Worm (Caenorhabditis elegans): ENCODE data around the gene lgc-58.

Gene lgc-58

DNA sequence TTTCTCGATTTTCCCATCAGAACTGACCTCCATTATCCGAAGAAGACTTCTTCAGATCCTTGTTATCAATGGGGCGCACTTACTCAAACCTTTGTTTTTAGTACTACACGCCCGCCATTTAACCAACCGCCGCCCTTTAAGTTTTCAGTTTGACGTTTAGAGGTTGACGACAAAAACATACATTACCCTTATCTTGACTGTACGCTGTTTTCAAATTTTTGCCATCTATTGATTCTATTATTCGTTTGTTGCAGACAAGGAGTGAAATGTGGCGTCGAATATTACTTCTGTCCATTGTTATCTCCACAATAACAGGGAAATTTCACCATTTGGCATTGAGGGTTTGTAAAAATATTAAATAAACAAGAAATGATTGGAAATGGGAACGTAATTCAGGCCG, 17.7 kb downstream of the lgc-58 start, which contains the start of gene C15H9.5 (continued):
- TF ChIP-seq pha-4 (GFP tag; IDR thresholded peaks at IDR 0.05): no peak
- TF ChIP-seq pha-4 (tag; optimal IDR thresholded peaks at IDR 0.05): no peak
- TF ChIP-seq tra-1 (GFP tag; IDR thresholded peaks at IDR 0.05): no peak
- no peak for TF ChIP-seq arid-1 (GFP tag; conservative IDR thresholded peaks at IDR 0.05)
- TF ChIP-seq unc-130 (GFP tag; optimal IDR thresholded peaks at IDR 0.05): no peak
- no peak for TF ChIP-seq egl-43 (GFP tag; IDR thresholded peaks at IDR 0.05)
- TF ChIP-seq F49E8.2 (tag; optimal IDR thresholded peaks at IDR 0.05; ENCODE audit: borderline replicate concordance): no peak
- TF ChIP-seq daf-8 (GFP tag; IDR thresholded peaks at IDR 0.05): no peak
- TF ChIP-seq nhr-28 (tag; optimal IDR thresholded peaks at IDR 0.05): peak; percentile 33
- TF ChIP-seq cey-2 (tag; optimal IDR thresholded peaks at IDR 0.05; ENCODE audit: borderline replicate concordance, insufficient read depth): no peak
- TF ChIP-seq lsy-2 (tag; optimal IDR thresholded peaks at IDR 0.05): peak in 1 of 2 experiments; percentile 27
- TF ChIP-seq T26A8.4 (GFP tag; IDR thresholded peaks at IDR 0.05): peak; percentile 48; the same call in 1 of the 2 replicates
- peak; percentile 12 for TF ChIP-seq mep-1 (tag; optimal IDR thresholded peaks at IDR 0.05)
- no peak for TF ChIP-seq saeg-2 (GFP tag; IDR thresholded peaks at IDR 0.05)
- TF ChIP-seq ces-1 (GFP tag; optimal IDR thresholded peaks at IDR 0.05): no peak
- TF ChIP-seq nhr-77 (tag; optimal IDR thresholded peaks at IDR 0.05): no peak
- TF ChIP-seq ztf-7 (tag; optimal IDR thresholded peaks at IDR 0.05): no peak
- no peak for TF ChIP-seq gei-8 (GFP tag; optimal IDR thresholded peaks at IDR 0.05)
- no peak for TF ChIP-seq Y5F2A.4 (GFP tag; optimal IDR thresholded peaks at IDR 0.05)
- TF ChIP-seq php-3 (GFP tag; IDR thresholded peaks at IDR 0.05): no peak
- TF ChIP-seq sdz-12 (GFP tag; optimal IDR thresholded peaks at IDR 0.05): no peak

DNA sequence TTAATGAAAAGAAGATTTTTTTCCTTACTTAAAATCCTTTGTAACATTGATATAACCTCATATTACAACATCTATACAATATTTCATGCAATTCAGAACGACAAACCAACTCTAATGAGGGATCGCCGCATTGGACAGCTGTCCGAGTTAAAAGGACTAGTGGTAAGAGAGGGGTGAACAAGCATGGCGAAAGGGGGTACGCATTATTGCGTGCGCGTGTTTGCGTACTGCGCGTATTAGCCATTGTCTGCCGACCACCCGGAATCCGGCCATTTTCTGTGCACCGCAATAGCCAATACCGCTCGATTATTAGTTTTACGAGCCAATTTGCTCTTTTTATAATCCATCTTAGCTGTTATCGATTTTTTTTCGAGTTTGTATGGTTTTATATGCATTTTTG, 22.2 kb downstream of the lgc-58 start, which contains the start of gene C15H9.4:
TSS of gene C15H9.4 (plus strand) at position 93 of the 400 bp plus-strand sequence.
- TF ChIP-seq hmg-1.1 (GFP tag; IDR thresholded peaks at IDR 0.05) (peak; percentile 73), spr-1 (tag; optimal IDR thresholded peaks at IDR 0.05) (no peak), pqm-1 (tag; optimal IDR thresholded peaks at IDR 0.05) (no peak), lin-13 (GFP tag; optimal IDR thresholded peaks at IDR 0.05) (peak; percentile 27), D1046.2 (GFP tag; IDR thresholded peaks at IDR 0.05) (no peak), dpl-1 (GFP tag; optimal IDR thresholded peaks at IDR 0.05) (no peak), sdz-12 (GFP tag; optimal IDR thresholded peaks at IDR 0.05) (no peak), nhr-41 (GFP tag; IDR thresholded peaks at IDR 0.05) (no peak), nhr-111 (GFP tag; optimal IDR thresholded peaks at IDR 0.05) (no peak), ctbp-1 (GFP tag; IDR thresholded peaks at IDR 0.05) (peak; percentile 56), lin-1 (GFP tag; IDR thresholded peaks at IDR 0.05) (no peak), php-3 (GFP tag; IDR thresholded peaks at IDR 0.05) (0 out of 2 replicates have a peak, but pooled peaks have one; percentile 26), lir-3 (tag; optimal IDR thresholded peaks at IDR 0.05) (no peak), rbr-2 (tag; optimal IDR thresholded peaks at IDR 0.05) (peak; percentile 8), snpc-1.2 (GFP tag; IDR thresholded peaks at IDR 0.05) (no peak), nhr-48 (tag; optimal IDR thresholded peaks at IDR 0.05) (no peak), daf-8 (GFP tag; IDR thresholded peaks at IDR 0.05) (no peak), pha-4 (GFP tag; IDR thresholded peaks at IDR 0.05) (no peak), pha-4 (tag; optimal IDR thresholded peaks at IDR 0.05) (no peak), aha-1 (tag) (peak; percentile 54), dmd-8 (GFP tag; IDR thresholded peaks at IDR 0.05) (no peak), duxl-1 (tag; optimal IDR thresholded peaks at IDR 0.05; ENCODE audit: poor library complexity) (no peak), lsy-2 (tag; optimal IDR thresholded peaks at IDR 0.05) (peak in 1 of 2 experiments; percentile 65), F49E8.2 (tag; optimal IDR thresholded peaks at IDR 0.05; ENCODE audit: borderline replicate concordance) (no peak), mep-1 (tag; optimal IDR thresholded peaks at IDR 0.05) (peak; percentile 68), arid-1 (GFP tag; conservative IDR thresholded peaks at IDR 0.05) (peak; percentile 25; the same call in 1 of the 2 replicates), skn-1 (tag; optimal IDR thresholded peaks at IDR 0.05) (no peak), ceh-82 (tag; optimal IDR thresholded peaks at IDR 0.05) (no peak), daf-12 (tag; optimal IDR thresholded peaks at IDR 0.05) (no peak), nhr-10 (tag; optimal IDR thresholded peaks at IDR 0.05) (no peak), hlh-30 (tag; optimal IDR thresholded peaks at IDR 0.05; ENCODE audit: insufficient read depth) (no peak), Y105C5A.15 (GFP tag; IDR thresholded peaks at IDR 0.05) (no peak), hlh-11 (tag; optimal IDR thresholded peaks at IDR 0.05) (peak; percentile 30), vab-7 (GFP tag; IDR thresholded peaks at IDR 0.05) (no peak), jun-1 (tag; optimal IDR thresholded peaks at IDR 0.05) (no peak), mdl-1 (tag; optimal IDR thresholded peaks at IDR 0.05) (peak in 1 of 2 experiments; percentile 7), zfp-3 (GFP tag; conservative IDR thresholded peaks at IDR 0.05) (no peak), Y75B8A.6 (GFP tag; IDR thresholded peaks at IDR 0.05) (no peak)

Data from whole organism, L4 larva.